Fruit fly (Drosophila melanogaster): ENCODE results near the gene CG7900.

Gene CG7900

DNA sequence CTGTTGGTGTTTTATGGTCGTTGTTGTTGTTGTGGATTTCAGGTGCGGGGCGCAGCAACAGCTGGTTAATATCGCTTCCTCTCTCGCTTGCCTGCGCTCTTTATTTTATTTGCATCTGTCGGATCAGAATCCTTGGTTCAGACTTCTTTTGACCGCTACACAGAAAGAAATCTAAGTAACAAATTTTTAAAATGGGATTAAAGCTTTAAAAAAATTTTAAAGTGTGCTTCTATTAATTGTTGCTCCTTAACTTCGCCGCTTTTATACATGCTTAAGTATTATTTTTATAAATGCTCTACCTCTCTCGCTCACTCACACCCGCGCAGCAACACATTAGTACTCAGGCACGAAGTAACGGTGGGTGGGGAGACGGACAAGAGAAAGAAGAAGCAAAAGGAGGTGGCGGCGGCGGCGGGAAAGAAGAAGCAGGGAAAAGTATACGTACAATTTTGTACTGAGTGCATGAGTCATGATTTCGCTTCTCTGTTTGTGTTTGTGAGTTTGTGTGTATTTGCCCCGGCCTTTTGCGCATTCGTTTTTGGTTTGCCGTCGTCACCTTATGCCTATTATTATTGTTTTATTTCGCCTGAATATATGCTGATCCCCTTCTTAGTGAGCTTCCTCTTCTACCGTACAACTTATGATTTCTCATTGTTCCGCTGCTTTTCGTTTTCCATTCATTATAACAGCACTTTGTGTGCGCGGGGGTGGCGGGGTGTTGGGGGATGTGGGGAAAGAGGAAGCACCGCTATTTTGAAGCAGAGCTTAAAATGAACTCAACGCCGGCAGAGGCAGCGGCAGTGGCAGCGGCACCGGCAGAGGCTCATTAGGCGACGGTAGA is 20.1 kb downstream of the CG7900 start (continued):
- TF ChIP-seq CG7372 (GFP tag; IDR thresholded peaks at IDR 0.05) = peak; percentile 71; the same call in 1 of the 2 replicates
- 0 out of 2 replicates have a peak, but pooled peaks have one; percentile 25 for TF ChIP-seq toy (GFP tag; IDR thresholded peaks at IDR 0.05)
- TF ChIP-seq CG2199 (GFP tag; IDR thresholded peaks at IDR 0.05) = no peak
- TF ChIP-seq ERR (GFP tag; optimal IDR thresholded peaks at IDR 0.05) = peak; percentile 62
- peak in 1 of 2 experiments; percentile 5 for TF ChIP-seq Trl (optimal IDR thresholded peaks at IDR 0.05)
- TF ChIP-seq Trl (GFP tag; optimal IDR thresholded peaks at IDR 0.05) = peak; percentile 71
- no peak for TF ChIP-seq gfzf (GFP tag; optimal IDR thresholded peaks at IDR 0.05)
- TF ChIP-seq Neu2 (GFP tag; optimal IDR thresholded peaks at IDR 0.05; ENCODE audit: borderline replicate concordance) = peak; percentile 64
- peak; percentile 82 for TF ChIP-seq grau (tag; optimal IDR thresholded peaks at IDR 0.05)
- TF ChIP-seq shn (GFP tag; optimal IDR thresholded peaks at IDR 0.05) = peak; percentile 77
- TF ChIP-seq CG12104 (GFP tag; optimal IDR thresholded peaks at IDR 0.05) = peak; percentile 57
- no peak for TF ChIP-seq Tbp (GFP tag; optimal IDR thresholded peaks at IDR 0.05)
- peak; percentile 70 for TF ChIP-seq salm (tag; optimal IDR thresholded peaks at IDR 0.05)
- TF ChIP-seq gcm (GFP tag; optimal IDR thresholded peaks at IDR 0.05) = peak; percentile 79
- peak; percentile 50; the same call in 1 of the 2 replicates for TF ChIP-seq Oaz (GFP tag; IDR thresholded peaks at IDR 0.05)
- no peak for TF ChIP-seq knrl (GFP tag; IDR thresholded peaks at IDR 0.05; ENCODE audit: partially characterized antibody)
- TF ChIP-seq CG8290 (GFP tag; optimal IDR thresholded peaks at IDR 0.05) = peak; percentile 66
- peak in 1 of 2 experiments; percentile 63 for TF ChIP-seq CG8290 (tag; optimal IDR thresholded peaks at IDR 0.05)
- peak; percentile 67 for TF ChIP-seq abd-A (tag; optimal IDR thresholded peaks at IDR 0.05)
- peak; percentile 66 for TF ChIP-seq ttk (GFP tag; IDR thresholded peaks at IDR 0.05)
- TF ChIP-seq tap (tag; optimal IDR thresholded peaks at IDR 0.05) = peak; percentile 87
- peak; percentile 29 for TF ChIP-seq CG9876 (GFP tag; optimal IDR thresholded peaks at IDR 0.05)
- peak; percentile 83 for TF ChIP-seq E2f1 (GFP tag; IDR thresholded peaks at IDR 0.05)
- TF ChIP-seq CG17361 (GFP tag; IDR thresholded peaks at IDR 0.05) = peak; percentile 83
- no peak for TF ChIP-seq hth (optimal IDR thresholded peaks at IDR 0.05)
- peak; percentile 89 for TF ChIP-seq CG10979 (tag; optimal IDR thresholded peaks at IDR 0.05)
- peak; percentile 81 to 83 for TF ChIP-seq Hr51 (GFP tag; optimal IDR thresholded peaks at IDR 0.05)
- peak; percentile 73 for TF ChIP-seq CG4820 (GFP tag; optimal IDR thresholded peaks at IDR 0.05)
- peak; percentile 72 for TF ChIP-seq CG10543 (GFP tag; optimal IDR thresholded peaks at IDR 0.05)
- TF ChIP-seq Stat92E (GFP tag; optimal IDR thresholded peaks at IDR 0.05) = no peak
- peak; percentile 82 for TF ChIP-seq CG10209 (GFP tag; optimal IDR thresholded peaks at IDR 0.05)
- TF ChIP-seq CG7839 (tag; optimal IDR thresholded peaks at IDR 0.05) = peak; percentile 85
- TF ChIP-seq wor (GFP tag; IDR thresholded peaks at IDR 0.05) = no peak
- peak; percentile 34 for TF ChIP-seq sima (GFP tag; optimal IDR thresholded peaks at IDR 0.05)
- TF ChIP-seq CG11456 (GFP tag; IDR thresholded peaks at IDR 0.05) = peak; percentile 81
- TF ChIP-seq CG4404 (GFP tag; IDR thresholded peaks at IDR 0.05) = peak; percentile 57
- peak; percentile 76 for TF ChIP-seq NfI (GFP tag; optimal IDR thresholded peaks at IDR 0.05)
- TF ChIP-seq Doc3 (GFP tag; IDR thresholded peaks at IDR 0.05; ENCODE audit: partially characterized antibody) = no peak
- TF ChIP-seq Ets97D (GFP tag; optimal IDR thresholded peaks at IDR 0.05) = peak; percentile 56
- peak; percentile 56; the same call in 1 of the 2 replicates for TF ChIP-seq gt (GFP tag; IDR thresholded peaks at IDR 0.05)
- peak; percentile 77 for TF ChIP-seq CG14441 (GFP tag; IDR thresholded peaks at IDR 0.05)
- peak; percentile 83 for TF ChIP-seq CG5245 (GFP tag; optimal IDR thresholded peaks at IDR 0.05)
- TF ChIP-seq zen (tag; optimal IDR thresholded peaks at IDR 0.05) = peak; percentile 92
- TF ChIP-seq tx (GFP tag; optimal IDR thresholded peaks at IDR 0.05) = peak; percentile 66
- no peak for TF ChIP-seq Hey (tag; optimal IDR thresholded peaks at IDR 0.05)
- peak; percentile 81 for TF ChIP-seq CG10267 (tag; optimal IDR thresholded peaks at IDR 0.05)
- TF ChIP-seq Hmx (GFP tag; optimal IDR thresholded peaks at IDR 0.05) = peak; percentile 49
- TF ChIP-seq CG18262 (tag; optimal IDR thresholded peaks at IDR 0.05) = peak; percentile 88
- TF ChIP-seq her (GFP tag; optimal IDR thresholded peaks at IDR 0.05) = peak; percentile 62

Measured in whole organism, embryonic.